Worm (Caenorhabditis elegans) whole organism, midembryonic: ENCODE results near the gene srv-9.

ENCODE experiments used
- T22C8.4 ChIP-seq: fragments of 200-800 bp; sonication (Bioruptor generic); IDR thresholded peaks from 2 replicates; pipeline ENCODE4 v1.3.6; 2022; ENCODE audit warnings: missing genetic modification characterization, missing compliant biosample characterization
- cog-1 ChIP-seq: sonication (generic microtip); optimal IDR thresholded peaks from 2 replicates; lab custom pipeline; 2016; ENCODE audit warnings: missing genetic modification characterization, missing compliant biosample characterization
- flt-1 ChIP-seq: fragments of 200-800 bp; sonication (Bioruptor generic); IDR thresholded peaks from 2 replicates; pipeline ENCODE4 v1.3.6; 2022; ENCODE audit warnings: missing genetic modification characterization, missing compliant biosample characterization
- klf-2 ChIP-seq: fragments of 200-800 bp; sonication (Bioruptor generic); conservative IDR thresholded peaks from 2 replicates; pipeline ENCODE4 v1.3.6; 2022; ENCODE audit warnings: missing genetic modification reagents, missing genetic modification characterization, missing compliant biosample characterization
- med-1 ChIP-seq: sonication (generic microtip); optimal IDR thresholded peaks from 2 replicates; lab custom pipeline; 2017; ENCODE audit warnings: missing genetic modification characterization, mild to moderate bottlenecking, missing compliant biosample characterization, antibody characterized with exemption, missing genetic modification reagents; ENCODE audit not compliant: insufficient read depth
- ref-1 ChIP-seq: fragments of 200-800 bp; sonication (Bioruptor generic); conservative IDR thresholded peaks from 2 replicates; pipeline ENCODE4 v1.3.6; 2022; ENCODE audit warnings: missing genetic modification reagents, missing genetic modification characterization, missing compliant biosample characterization
- tab-1 ChIP-seq: fragments of 200-800 bp; sonication (Bioruptor generic); IDR thresholded peaks from 2 replicates; pipeline ENCODE4 v1.3.6; 2022; ENCODE audit warnings: missing genetic modification characterization, missing compliant biosample characterization
- ztf-23 ChIP-seq: fragments of 200-800 bp; sonication (Bioruptor generic); IDR thresholded peaks from 2 replicates; pipeline ENCODE4 v1.3.6; 2022; ENCODE audit warnings: missing genetic modification reagents, missing genetic modification characterization, missing compliant biosample characterization
- ztf-29 ChIP-seq: fragments of 200-800 bp; sonication (Bioruptor generic); IDR thresholded peaks from 2 replicates; pipeline ENCODE4 v1.3.6; 2022; ENCODE audit warnings: missing genetic modification reagents, missing genetic modification characterization, missing compliant biosample characterization

The srv-9 gene

ce11 chrV:13426764-13427163, 3.8 kb upstream of the srv-9 start, which contains the start of gene srd-18:
Gene srd-18 (minus strand): TSS chrV:13426864.
- TF ChIP-seq tab-1 (GFP tag; lab: Robert Waterston, UW) (no peak), med-1 (GFP tag; lab: Kevin White, UChicago) (no peak), flt-1 (GFP tag; lab: Robert Waterston, UW) (no peak), ztf-29 (no peak), T22C8.4 (GFP tag; lab: Robert Waterston, UW) (no peak), cog-1 (tag; lab: Kevin White, UChicago) (no peak), ref-1 (no peak), ztf-23 (GFP tag; lab: Robert Waterston, UW) (no peak), klf-2 (GFP tag; lab: Robert Waterston, UW) (no peak)

- TF ChIP-seq cog-1 (tag; lab: Kevin White, UChicago) (no peak), flt-1 (GFP tag; lab: Robert Waterston, UW) (no peak), ztf-29 (no peak), ref-1 (no peak), klf-2 (GFP tag; lab: Robert Waterston, UW) (no peak), med-1 (GFP tag; lab: Kevin White, UChicago) (no peak), tab-1 (GFP tag; lab: Robert Waterston, UW) (no peak), T22C8.4 (GFP tag; lab: Robert Waterston, UW) (no peak), ztf-23 (GFP tag; lab: Robert Waterston, UW) (no peak)
Observed at ce11 chrV:13423608-13424007, 663 bp upstream of the srv-9 start, which contains the start of gene srv-10. Gene srv-10 (plus strand): TSS chrV:13423908.

- no peak for TF ChIP-seq med-1 (GFP tag; lab: Kevin White, UChicago)
- TF ChIP-seq ref-1: no peak
- TF ChIP-seq T22C8.4 (GFP tag; lab: Robert Waterston, UW): no peak
- no peak for TF ChIP-seq ztf-29
- TF ChIP-seq tab-1 (GFP tag; lab: Robert Waterston, UW): no peak
- TF ChIP-seq ztf-23 (GFP tag; lab: Robert Waterston, UW): no peak
- no peak for TF ChIP-seq klf-2 (GFP tag; lab: Robert Waterston, UW)
- TF ChIP-seq cog-1 (tag; lab: Kevin White, UChicago): no peak
- no peak for TF ChIP-seq flt-1 (GFP tag; lab: Robert Waterston, UW)
Observed at ce11 chrV:13421697-13422096, 1.2 kb downstream of the srv-9 start.

- TF ChIP-seq tab-1 (GFP tag; lab: Robert Waterston, UW) (no peak), T22C8.4 (GFP tag; lab: Robert Waterston, UW) (no peak), med-1 (GFP tag; lab: Kevin White, UChicago) (no peak), ztf-23 (GFP tag; lab: Robert Waterston, UW) (no peak), ztf-29 (no peak), klf-2 (GFP tag; lab: Robert Waterston, UW) (no peak), flt-1 (GFP tag; lab: Robert Waterston, UW) (no peak), ref-1 (no peak), cog-1 (tag; lab: Kevin White, UChicago) (no peak)
Observed at ce11 chrV:13420640-13421039, 2.3 kb downstream of the srv-9 start, which contains the start of gene srv-8. Gene srv-8 (minus strand): TSS chrV:13420740.

ce11 chrV:13417513-13417912, 5.4 kb downstream of the srv-9 start, which contains the start of gene F53F1.6:
Gene F53F1.6 (minus strand): TSS chrV:13417613.
- TF ChIP-seq ztf-23 (GFP tag; lab: Robert Waterston, UW) (no peak), tab-1 (GFP tag; lab: Robert Waterston, UW) (no peak), ztf-29 (no peak), klf-2 (GFP tag; lab: Robert Waterston, UW) (no peak), flt-1 (GFP tag; lab: Robert Waterston, UW) (no peak), cog-1 (tag; lab: Kevin White, UChicago) (no peak), med-1 (GFP tag; lab: Kevin White, UChicago) (no peak), T22C8.4 (GFP tag; lab: Robert Waterston, UW) (no peak), ref-1 (no peak)

ce11 chrV:13416076-13416475, 6.9 kb downstream of the srv-9 start:
- TF ChIP-seq ztf-23 (GFP tag; lab: Robert Waterston, UW) (no peak), klf-2 (GFP tag; lab: Robert Waterston, UW) (no peak), ref-1 (no peak), med-1 (GFP tag; lab: Kevin White, UChicago) (no peak), flt-1 (GFP tag; lab: Robert Waterston, UW) (no peak), tab-1 (GFP tag; lab: Robert Waterston, UW) (no peak), ztf-29 (no peak), cog-1 (tag; lab: Kevin White, UChicago) (no peak), T22C8.4 (GFP tag; lab: Robert Waterston, UW) (no peak)

ce11 chrV:13415462-13415861, 7.5 kb downstream of the srv-9 start:
- no peak for TF ChIP-seq tab-1 (GFP tag; lab: Robert Waterston, UW)
- TF ChIP-seq ztf-23 (GFP tag; lab: Robert Waterston, UW): no peak
- no peak for TF ChIP-seq ref-1
- TF ChIP-seq T22C8.4 (GFP tag; lab: Robert Waterston, UW): no peak

ce11 chrV:13414585-13414984, 8.4 kb downstream of the srv-9 start, which contains the start of gene cut-2:
Gene cut-2 (plus strand): TSS chrV:13414949.
- TF ChIP-seq tab-1 (GFP tag; lab: Robert Waterston, UW) (no peak), flt-1 (GFP tag; lab: Robert Waterston, UW) (no peak), med-1 (GFP tag; lab: Kevin White, UChicago) (no peak), ztf-23 (GFP tag; lab: Robert Waterston, UW) (no peak), ref-1 (no peak), ztf-29 (no peak)

- no peak for TF ChIP-seq klf-2 (GFP tag; lab: Robert Waterston, UW)
- TF ChIP-seq flt-1 (GFP tag; lab: Robert Waterston, UW): no peak
- no peak for TF ChIP-seq tab-1 (GFP tag; lab: Robert Waterston, UW)
- no peak for TF ChIP-seq T22C8.4 (GFP tag; lab: Robert Waterston, UW)
- TF ChIP-seq ztf-29: no peak
- no peak for TF ChIP-seq cog-1 (tag; lab: Kevin White, UChicago)
- no peak for TF ChIP-seq ref-1
- no peak for TF ChIP-seq med-1 (GFP tag; lab: Kevin White, UChicago)
- no peak for TF ChIP-seq ztf-23 (GFP tag; lab: Robert Waterston, UW)
Observed at ce11 chrV:13413301-13413700, 9.6 kb downstream of the srv-9 start.
